Worm (Caenorhabditis elegans): ENCODE measurements around the gene H38K22.9.

- TF ChIP-seq ces-1 (GFP tag; optimal IDR thresholded peaks at IDR 0.05) (no peak), mls-2 (tag; optimal IDR thresholded peaks at IDR 0.05) (no peak), blmp-1 (tag; optimal IDR thresholded peaks at IDR 0.05) (no peak), M03D4.4 (tag; optimal IDR thresholded peaks at IDR 0.05) (no peak), snpc-4 (tag; optimal IDR thresholded peaks at IDR 0.05) (no peak), nhr-12 (tag; optimal IDR thresholded peaks at IDR 0.05) (no peak)
These were observed 48.9 kb downstream of the H38K22.9 start for ce11 chrIII:4372894-4373293.
